Worm (Caenorhabditis elegans): ENCODE results near the gene Y105C5B.8.

Gene Y105C5B.8

ce11 chrIV:15894819-15895218, 31.8 kb downstream of the Y105C5B.8 start:
- TF ChIP-seq ceh-82 (tag; optimal IDR thresholded peaks at IDR 0.05) (no peak), snpc-1.2 (GFP tag; IDR thresholded peaks at IDR 0.05) (peak; percentile 53; the same call in 1 of the 2 replicates)

ce11 chrIV:15894133-15894532, 32.5 kb downstream of the Y105C5B.8 start, which contains the start of gene srv-14:
TSS of gene srv-14 (minus strand) at chrIV:15894233.
- TF ChIP-seq zip-2 (tag; optimal IDR thresholded peaks at IDR 0.05) = no peak
- TF ChIP-seq aha-1 (tag) = peak; percentile 10

- TF ChIP-seq nhr-25 (tag; optimal IDR thresholded peaks at IDR 0.05; ENCODE audit: borderline replicate concordance, insufficient read depth) (no peak), F26F4.8 (GFP tag; conservative IDR thresholded peaks at IDR 0.05) (no peak), aly-2 (tag; optimal IDR thresholded peaks at IDR 0.05) (no peak), fos-1 (tag; optimal IDR thresholded peaks at IDR 0.05) (no peak), nhr-28 (tag; optimal IDR thresholded peaks at IDR 0.05) (no peak), aha-1 (tag) (no peak), dmd-8 (GFP tag; IDR thresholded peaks at IDR 0.05) (no peak)
Observed at ce11 chrIV:15883922-15884321, 42.7 kb downstream of the Y105C5B.8 start, which contains the start of gene Y105C5B.3. TSS of gene Y105C5B.3 (plus strand) at chrIV:15884222.

- TF ChIP-seq dpl-1 (GFP tag; optimal IDR thresholded peaks at IDR 0.05) = no peak
- TF ChIP-seq mdt-29 (GFP tag; IDR thresholded peaks at IDR 0.05) = no peak
- no peak for TF ChIP-seq dve-1 (tag; optimal IDR thresholded peaks at IDR 0.05; ENCODE audit: insufficient read depth)
- TF ChIP-seq snpc-1.2 (GFP tag; IDR thresholded peaks at IDR 0.05) = peak; percentile 80
Observed at ce11 chrIV:15880114-15880513, 46.5 kb downstream of the Y105C5B.8 start.

- TF ChIP-seq hmg-1.1 (GFP tag; IDR thresholded peaks at IDR 0.05) (no peak), ceh-32 (tag; optimal IDR thresholded peaks at IDR 0.05; ENCODE audit: poor library complexity) (no peak), jun-1 (tag; optimal IDR thresholded peaks at IDR 0.05) (no peak), nhr-102 (tag; optimal IDR thresholded peaks at IDR 0.05) (no peak), mdt-29 (GFP tag; IDR thresholded peaks at IDR 0.05) (no peak), arid-1 (GFP tag; conservative IDR thresholded peaks at IDR 0.05) (no peak), F10B5.3 (tag; optimal IDR thresholded peaks at IDR 0.05) (no peak), nhr-6 (tag; optimal IDR thresholded peaks at IDR 0.05) (no peak), mxl-2 (GFP tag; conservative IDR thresholded peaks at IDR 0.05) (no peak), egl-27 (tag; optimal IDR thresholded peaks at IDR 0.05) (no peak), dmd-6 (GFP tag; IDR thresholded peaks at IDR 0.05) (no peak), daf-12 (tag; optimal IDR thresholded peaks at IDR 0.05) (no peak), egl-43 (GFP tag; IDR thresholded peaks at IDR 0.05) (no peak), daf-19 (GFP tag; conservative IDR thresholded peaks at IDR 0.05) (no peak), sdz-12 (GFP tag; optimal IDR thresholded peaks at IDR 0.05) (no peak), ces-1 (GFP tag; optimal IDR thresholded peaks at IDR 0.05) (no peak), R02D3.7 (tag; optimal IDR thresholded peaks at IDR 0.05) (no peak), php-3 (GFP tag; IDR thresholded peaks at IDR 0.05) (no peak), daf-8 (GFP tag; IDR thresholded peaks at IDR 0.05) (no peak), F26F4.8 (GFP tag; conservative IDR thresholded peaks at IDR 0.05) (no peak)
Observed at ce11 chrIV:15878262-15878661, 48.4 kb downstream of the Y105C5B.8 start.
